Fruit fly (Drosophila melanogaster) whole organism, prepupa: ENCODE data around the gene CycB3.

Experiments used
- Blimp-1 ChIP-seq: fragments of 200-800 bp; sonication (Bioruptor generic); optimal IDR thresholded peaks from 3 replicates; lab custom pipeline; 2017; ENCODE audit warnings: missing biosample characterization, missing genetic modification characterization, mild to moderate bottlenecking, moderate library complexity, missing genetic modification reagents
- CG10631 ChIP-seq: fragments of 200-800 bp; sonication (Bioruptor generic); optimal IDR thresholded peaks from 2 replicates; lab custom pipeline; 2016; ENCODE audit warnings: missing biosample characterization, missing genetic modification characterization
- CG10669 ChIP-seq: fragments of 200-800 bp; sonication (Bioruptor generic); optimal IDR thresholded peaks from 3 replicates; lab custom pipeline; 2018; ENCODE audit warnings: missing biosample characterization, mild to moderate bottlenecking, missing genetic modification characterization, moderate library complexity
- CG11294 ChIP-seq: fragments of 200-800 bp; sonication (Bioruptor generic); IDR thresholded peaks from 2 replicates; pipeline ENCODE4 v1.3.6; 2022; ENCODE audit warnings: missing biosample characterization, missing genetic modification characterization
- CG11762 ChIP-seq: fragments of 200-800 bp; sonication (Bioruptor generic); optimal IDR thresholded peaks from 3 replicates; lab custom pipeline; 2016; ENCODE audit warnings: missing biosample characterization, missing genetic modification characterization; ENCODE audit not compliant: insufficient read depth
- CG11902 ChIP-seq: fragments of 200-800 bp; sonication (Bioruptor generic); optimal IDR thresholded peaks from 3 replicates; lab custom pipeline; 2016; ENCODE audit warnings: missing biosample characterization, missing genetic modification characterization
- CG15336 ChIP-seq: fragments of 200-800 bp; sonication (Bioruptor generic); IDR thresholded peaks from 2 replicates; pipeline ENCODE4 v1.3.6; 2022; ENCODE audit warnings: missing biosample characterization, missing genetic modification characterization
- CG1621 ChIP-seq: fragments of 200-800 bp; sonication (Bioruptor generic); optimal IDR thresholded peaks from 3 replicates; lab custom pipeline; 2018; ENCODE audit warnings: missing biosample characterization, mild to moderate bottlenecking, missing genetic modification characterization
- CG16779 ChIP-seq: fragments of 200-800 bp; sonication (Bioruptor generic); optimal IDR thresholded peaks from 3 replicates; lab custom pipeline; 2017; ENCODE audit warnings: missing biosample characterization, mild to moderate bottlenecking, missing genetic modification characterization
- CG3032 ChIP-seq: fragments of 200-800 bp; optimal IDR thresholded peaks from 2 replicates; lab custom pipeline; 2019; ENCODE audit warnings: missing biosample characterization, mild to moderate bottlenecking, missing genetic modification characterization, moderate library complexity
- CG31627 ChIP-seq: fragments of 200-800 bp; sonication (Bioruptor generic); optimal IDR thresholded peaks from 3 replicates; lab custom pipeline; 2016; ENCODE audit warnings: missing biosample characterization, missing genetic modification characterization
- CG32006 ChIP-seq: fragments of 200-800 bp; sonication (Bioruptor generic); optimal IDR thresholded peaks from 3 replicates; lab custom pipeline; 2017; ENCODE audit warnings: missing biosample characterization, mild to moderate bottlenecking, missing genetic modification characterization
- CG34406 ChIP-seq: fragments of 200-800 bp; sonication (Bioruptor generic); optimal IDR thresholded peaks from 3 replicates; lab custom pipeline; 2016; ENCODE audit warnings: missing biosample characterization, missing genetic modification characterization
- CG6276 ChIP-seq: fragments of 200-800 bp; sonication (Bioruptor generic); optimal IDR thresholded peaks from 2 replicates; lab custom pipeline; 2017; ENCODE audit warnings: missing biosample characterization, mild to moderate bottlenecking, missing genetic modification characterization
- CG6792 ChIP-seq: fragments of 200-800 bp; sonication (Bioruptor generic); optimal IDR thresholded peaks from 3 replicates; lab custom pipeline; 2016; ENCODE audit warnings: missing biosample characterization, missing genetic modification characterization
- CG6808 ChIP-seq: fragments of 200-800 bp; sonication (Bioruptor generic); optimal IDR thresholded peaks from 3 replicates; lab custom pipeline; 2017; ENCODE audit warnings: missing biosample characterization, missing genetic modification characterization, mild to moderate bottlenecking, moderate library complexity, missing genetic modification reagents
- CG8119 ChIP-seq: fragments of 200-800 bp; sonication (Bioruptor generic); IDR thresholded peaks from 3 replicates; pipeline ENCODE4 v1.3.6; 2022; ENCODE audit warnings: missing biosample characterization, missing genetic modification characterization
- CG8632 ChIP-seq: fragments of 200-800 bp; sonication (Bioruptor generic); optimal IDR thresholded peaks from 3 replicates; lab custom pipeline; 2016; ENCODE audit warnings: missing biosample characterization, missing genetic modification characterization
- CG9139 ChIP-seq: fragments of 200-800 bp; sonication (Bioruptor generic); optimal IDR thresholded peaks from 3 replicates; lab custom pipeline; 2017; ENCODE audit warnings: missing biosample characterization, mild to moderate bottlenecking, missing genetic modification characterization
- Eip75B ChIP-seq: fragments of 200-800 bp; sonication (Bioruptor generic); optimal IDR thresholded peaks from 3 replicates; lab custom pipeline; 2016; ENCODE audit warnings: missing biosample characterization, missing genetic modification characterization
- Eip78C ChIP-seq: fragments of 200-800 bp; sonication (Bioruptor generic); peaks from one replicate; lab custom pipeline; 2016; ENCODE audit warnings: missing biosample characterization, missing genetic modification characterization
- Eip93F ChIP-seq: fragments of 200-800 bp; sonication (Bioruptor generic); optimal IDR thresholded peaks from 2 replicates; lab custom pipeline; 2016; ENCODE audit warnings: missing biosample characterization, mild to moderate bottlenecking, missing genetic modification characterization
- Ets21C ChIP-seq: fragments of 200-800 bp; sonication (Bioruptor generic); optimal IDR thresholded peaks from 3 replicates; lab custom pipeline; 2016; ENCODE audit warnings: missing biosample characterization, missing genetic modification characterization
- Ets96B ChIP-seq: fragments of 200-800 bp; optimal IDR thresholded peaks from 2 replicates; lab custom pipeline; 2019; ENCODE audit warnings: missing biosample characterization, mild to moderate bottlenecking, missing genetic modification characterization, moderate library complexity
- Gug ChIP-seq: fragments of 200-800 bp; sonication (Bioruptor generic); IDR thresholded peaks from 2 replicates; pipeline ENCODE4 v1.3.6; 2022; ENCODE audit warnings: missing biosample characterization, missing genetic modification characterization
- Hr4 ChIP-seq: fragments of 200-800 bp; sonication (Bioruptor generic); optimal IDR thresholded peaks from 3 replicates; lab custom pipeline; 2016; ENCODE audit warnings: missing biosample characterization, missing genetic modification characterization
- Met ChIP-seq: fragments of 200-800 bp; sonication (Bioruptor generic); optimal IDR thresholded peaks from 3 replicates; lab custom pipeline; 2016; ENCODE audit warnings: missing biosample characterization, missing genetic modification characterization
- OdsH ChIP-seq: fragments of 200-800 bp; sonication (Bioruptor generic); optimal IDR thresholded peaks from 3 replicates; lab custom pipeline; 2016; ENCODE audit warnings: missing biosample characterization, missing genetic modification characterization
- Sox102F ChIP-seq: fragments of 200-800 bp; sonication (Bioruptor generic); optimal IDR thresholded peaks from 2 replicates; lab custom pipeline; 2016; ENCODE audit warnings: missing biosample characterization, mild to moderate bottlenecking, missing genetic modification characterization
- Sox14 ChIP-seq: fragments of 200-800 bp; sonication (Bioruptor generic); optimal IDR thresholded peaks from 3 replicates; lab custom pipeline; 2016; ENCODE audit warnings: missing biosample characterization, missing genetic modification characterization
- Sox15 ChIP-seq: fragments of 200-800 bp; sonication (Bioruptor generic); optimal IDR thresholded peaks from 3 replicates; lab custom pipeline; 2016; ENCODE audit warnings: missing biosample characterization, missing genetic modification characterization
- achi ChIP-seq: fragments of 200-800 bp; sonication (Bioruptor generic); optimal IDR thresholded peaks from 3 replicates; lab custom pipeline; 2016; ENCODE audit warnings: missing biosample characterization, missing genetic modification characterization
- cyc ChIP-seq: fragments of 200-800 bp; sonication (Bioruptor generic); optimal IDR thresholded peaks from 3 replicates; lab custom pipeline; 2016; ENCODE audit warnings: missing biosample characterization, missing genetic modification characterization
- dac ChIP-seq: fragments of 200-800 bp; sonication (Bioruptor generic); optimal IDR thresholded peaks from 2 replicates; lab custom pipeline; 2017; ENCODE audit warnings: missing biosample characterization, mild to moderate bottlenecking, missing genetic modification characterization
- eg ChIP-seq: fragments of 200-800 bp; sonication (Bioruptor generic); IDR thresholded peaks from 3 replicates; pipeline ENCODE4 v1.3.6; 2022; ENCODE audit warnings: missing biosample characterization, missing genetic modification characterization
- esn ChIP-seq: fragments of 200-800 bp; sonication (Bioruptor generic); optimal IDR thresholded peaks from 2 replicates; lab custom pipeline; 2016; ENCODE audit warnings: missing biosample characterization, mild to moderate bottlenecking, missing genetic modification characterization, moderate library complexity
- fd59A ChIP-seq: fragments of 200-800 bp; sonication (Bioruptor generic); optimal IDR thresholded peaks from 2 replicates; lab custom pipeline; 2017; ENCODE audit warnings: missing biosample characterization, mild to moderate bottlenecking, missing genetic modification characterization, missing genetic modification reagents
- fd85E ChIP-seq: fragments of 200-800 bp; sonication (Bioruptor generic); optimal IDR thresholded peaks from 3 replicates; lab custom pipeline; 2016; ENCODE audit warnings: missing biosample characterization, missing genetic modification characterization
- pdm3 ChIP-seq: fragments of 200-800 bp; sonication (Bioruptor generic); optimal IDR thresholded peaks from 3 replicates; lab custom pipeline; 2016; ENCODE audit warnings: missing biosample characterization, missing genetic modification characterization
- salr ChIP-seq, 2 experiments: fragments of 200-800 bp; sonication (Bioruptor generic); optimal IDR thresholded peaks; 3 replicates each; lab custom pipeline; 2016 to 2018; ENCODE audit warnings: missing biosample characterization in 2 of 2, missing genetic modification characterization in 2 of 2, mild to moderate bottlenecking in 1 of 2
- spab ChIP-seq: fragments of 200-800 bp; sonication (Bioruptor generic); optimal IDR thresholded peaks from 2 replicates; lab custom pipeline; 2017; ENCODE audit warnings: missing biosample characterization, mild to moderate bottlenecking, missing genetic modification characterization, missing genetic modification reagents
- ss ChIP-seq, 2 experiments: fragments of 200-800 bp; sonication (Bioruptor generic); optimal IDR thresholded peaks; 2 replicates in 1 of 2; 3 replicates in 1 of 2; lab custom pipeline; 2017 to 2018; ENCODE audit warnings: mild to moderate bottlenecking in 2 of 2, missing biosample characterization in 2 of 2, missing genetic modification characterization in 2 of 2, moderate library complexity in 1 of 2
- svp ChIP-seq: fragments of 200-800 bp; sonication (Bioruptor generic); peaks from one replicate; lab custom pipeline; 2016; ENCODE audit warnings: missing biosample characterization, missing genetic modification characterization
- topi ChIP-seq: fragments of 200-800 bp; sonication (Bioruptor generic); optimal IDR thresholded peaks from 3 replicates; lab custom pipeline; 2016; ENCODE audit warnings: missing biosample characterization, missing genetic modification characterization
- vri ChIP-seq: fragments of 200-800 bp; sonication (Bioruptor generic); optimal IDR thresholded peaks from 3 replicates; lab custom pipeline; 2016; ENCODE audit warnings: missing biosample characterization, mild to moderate bottlenecking, missing genetic modification characterization

Gene CycB3

dm6 chr3R:24917814-24918636 lies 47.4 kb upstream of the CycB3 start, which contains the start of the genes PIG-S, sud1 and CG11168 (continued):
- TF ChIP-seq CG6792 = no peak
- TF ChIP-seq Ets96B (tag; lab: Kevin White, UChicago) = no peak
- no peak for TF ChIP-seq CG6808 (GFP tag; lab: Kevin White, UChicago)
- TF ChIP-seq Ets21C (GFP tag; lab: Kevin White, UChicago) = no peak
- peak; percentile 14 for TF ChIP-seq Sox15
- peak; percentile 11; the same call in 1 of the 2 replicates for TF ChIP-seq CG11294 (GFP tag; lab: Robert Waterston, UW)
- peak; percentile 18 for TF ChIP-seq CG1621 (tag; lab: Kevin White, UChicago)
- no peak for TF ChIP-seq svp (GFP tag; lab: Kevin White, UChicago)
- TF ChIP-seq, all 60 proteins: peak for 11

dm6 chr3R:24914864-24915263 lies 44.2 kb upstream of the CycB3 start:
- TF ChIP-seq CG11902 (GFP tag; lab: Kevin White, UChicago) (no peak), Sox14 (GFP tag; lab: Kevin White, UChicago) (no peak), CG8632 (GFP tag; lab: Kevin White, UChicago) (no peak), CG6808 (GFP tag; lab: Kevin White, UChicago) (no peak), Met (GFP tag; lab: Kevin White, UChicago) (no peak), Gug (GFP tag; lab: Robert Waterston, UW) (no peak), fd59A (GFP tag; lab: Kevin White, UChicago) (no peak), dac (no peak), Sox102F (no peak), vri (GFP tag; lab: Kevin White, UChicago) (no peak), Eip78C (GFP tag; lab: Kevin White, UChicago) (no peak), fd85E (GFP tag; lab: Kevin White, UChicago) (no peak), cyc (GFP tag; lab: Kevin White, UChicago) (no peak), Blimp-1 (no peak), Ets21C (GFP tag; lab: Kevin White, UChicago) (no peak)

dm6 chr3R:24910097-24910496 lies 39.5 kb upstream of the CycB3 start:
- TF ChIP-seq Eip75B = no peak
- TF ChIP-seq CG32006 = peak; percentile 79
- TF ChIP-seq OdsH (GFP tag; lab: Kevin White, UChicago) = peak; percentile 60
- peak; percentile 28 for TF ChIP-seq CG34406
- no peak for TF ChIP-seq esn
- no peak for TF ChIP-seq svp (GFP tag; lab: Kevin White, UChicago)
- no peak for TF ChIP-seq ss (GFP tag; optimal IDR thresholded peaks at IDR 0.05; lab: Kevin White, UChicago)
- TF ChIP-seq Eip93F = no peak
- peak; percentile 60 for TF ChIP-seq CG11294 (GFP tag; lab: Robert Waterston, UW)
- no peak for TF ChIP-seq CG1621 (tag; lab: Kevin White, UChicago)
- no peak for TF ChIP-seq spab (GFP tag; lab: Kevin White, UChicago)
- TF ChIP-seq salr (GFP tag; optimal IDR thresholded peaks at IDR 0.05; lab: Kevin White, UChicago) = no peak
- peak; percentile 52 for TF ChIP-seq pdm3 (GFP tag; lab: Kevin White, UChicago)
- peak; percentile 84 for TF ChIP-seq CG15336
- TF ChIP-seq Eip78C (GFP tag; lab: Kevin White, UChicago) = peak; percentile 85
- TF ChIP-seq CG3032 (tag; lab: Kevin White, UChicago) = no peak
- no peak for TF ChIP-seq Met (GFP tag; lab: Kevin White, UChicago)
- TF ChIP-seq CG8119 (GFP tag; lab: Robert Waterston, UW) = peak; percentile 86
- TF ChIP-seq Hr4 (GFP tag; lab: Kevin White, UChicago) = peak; percentile 84
- TF ChIP-seq CG11762 (GFP tag; lab: Kevin White, UChicago) = peak; percentile 43
- TF ChIP-seq topi = no peak
- TF ChIP-seq CG9139 = no peak
- peak; percentile 45 for TF ChIP-seq CG10631
- TF ChIP-seq eg (GFP tag; lab: Robert Waterston, UW) = peak; percentile 92
- peak; percentile 73 for TF ChIP-seq CG6276
- TF ChIP-seq CG6808 (GFP tag; lab: Kevin White, UChicago) = no peak
- TF ChIP-seq CG10669 (GFP tag; lab: Kevin White, UChicago) = peak; percentile 24
- TF ChIP-seq vri (GFP tag; lab: Kevin White, UChicago) = no peak
- TF ChIP-seq cyc (GFP tag; lab: Kevin White, UChicago) = no peak
- TF ChIP-seq CG16779 (tag; lab: Kevin White, UChicago) = no peak
- TF ChIP-seq CG31627 (GFP tag; lab: Kevin White, UChicago) = no peak
- TF ChIP-seq dac = peak; percentile 56
- peak; percentile 53; the same call in 1 of the 2 replicates for TF ChIP-seq Gug (GFP tag; lab: Robert Waterston, UW)
- peak; percentile 50 for TF ChIP-seq achi (GFP tag; lab: Kevin White, UChicago)
